Fruit fly (Drosophila melanogaster): ENCODE results near the gene Enoph.

- no peak for TF ChIP-seq CG8478 (optimal IDR thresholded peaks at IDR 0.05)
- peak; percentile 46 to 49 for TF ChIP-seq CTCF (optimal IDR thresholded peaks at IDR 0.05)
Observed at dm6 chr3R:5283360-5283963, 27.0 kb upstream of the Enoph start.
